Worm (Caenorhabditis elegans): Measurements from ENCODE around the gene plr-1.

DNA sequence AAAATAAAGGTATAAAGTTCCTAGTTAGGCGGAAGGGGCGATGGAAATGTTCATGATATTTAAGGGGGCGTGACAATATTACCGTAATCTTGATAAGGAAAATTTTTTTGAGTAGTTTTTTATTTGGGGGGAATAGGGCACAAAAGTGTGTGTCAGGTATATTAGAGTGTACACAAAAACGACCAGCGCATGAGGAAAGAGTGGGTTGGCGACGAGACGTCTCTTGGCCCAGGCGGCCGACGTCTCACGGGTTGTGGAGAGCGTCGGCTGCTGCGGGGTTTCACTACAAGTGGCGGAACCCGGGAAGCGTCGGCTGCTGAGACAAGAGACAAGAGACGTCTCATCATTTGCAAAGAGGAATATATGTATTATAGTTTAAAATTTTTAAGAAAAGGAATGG, 7.0 kb downstream of the plr-1 start:
- TF ChIP-seq sma-9 (GFP tag; optimal IDR thresholded peaks at IDR 0.05) (peak; percentile 32), sma-9 (tag; optimal IDR thresholded peaks at IDR 0.05) (no peak), mdl-1 (tag; optimal IDR thresholded peaks at IDR 0.05) (peak in 1 of 2 experiments; percentile 20)

Data from whole organism, L2 larva.